Fruit fly (Drosophila melanogaster): Measurements from ENCODE around the gene IP3K2.

dm6 chrX:13315463-13315817 lies 12.0 kb downstream of the IP3K2 start:
- TF ChIP-seq al (GFP tag; IDR thresholded peaks at IDR 0.05): no peak
- no peak for TF ChIP-seq sug (tag; optimal IDR thresholded peaks at IDR 0.05)
- no peak for TF ChIP-seq sim (GFP tag; IDR thresholded peaks at IDR 0.05)
- TF ChIP-seq CG11560 (tag; IDR thresholded peaks at IDR 0.05): no peak
- TF ChIP-seq D19A (tag; optimal IDR thresholded peaks at IDR 0.05): no peak
- no peak for TF ChIP-seq CG11456 (GFP tag; IDR thresholded peaks at IDR 0.05)

All from whole organism, embryonic.